Fruit fly (Drosophila melanogaster) whole organism, prepupa: ENCODE measurements around the gene Obp84a.

ENCODE experiments used
- Blimp-1 ChIP-seq: fragments of 200-800 bp; sonication (Bioruptor generic); optimal IDR thresholded peaks from 3 replicates; lab custom pipeline; 2017; ENCODE audit warnings: missing biosample characterization, missing genetic modification characterization, mild to moderate bottlenecking, moderate library complexity, missing genetic modification reagents
- CG10631 ChIP-seq: fragments of 200-800 bp; sonication (Bioruptor generic); optimal IDR thresholded peaks from 2 replicates; lab custom pipeline; 2016; ENCODE audit warnings: missing biosample characterization, missing genetic modification characterization
- CG10669 ChIP-seq: fragments of 200-800 bp; sonication (Bioruptor generic); optimal IDR thresholded peaks from 3 replicates; lab custom pipeline; 2018; ENCODE audit warnings: missing biosample characterization, mild to moderate bottlenecking, missing genetic modification characterization, moderate library complexity
- CG11294 ChIP-seq: fragments of 200-800 bp; sonication (Bioruptor generic); IDR thresholded peaks from 2 replicates; pipeline ENCODE4 v1.3.6; 2022; ENCODE audit warnings: missing biosample characterization, missing genetic modification characterization
- CG11762 ChIP-seq: fragments of 200-800 bp; sonication (Bioruptor generic); optimal IDR thresholded peaks from 3 replicates; lab custom pipeline; 2016; ENCODE audit warnings: missing biosample characterization, missing genetic modification characterization; ENCODE audit not compliant: insufficient read depth
- CG11902 ChIP-seq: fragments of 200-800 bp; sonication (Bioruptor generic); optimal IDR thresholded peaks from 3 replicates; lab custom pipeline; 2016; ENCODE audit warnings: missing biosample characterization, missing genetic modification characterization
- CG15336 ChIP-seq: fragments of 200-800 bp; sonication (Bioruptor generic); IDR thresholded peaks from 2 replicates; pipeline ENCODE4 v1.3.6; 2022; ENCODE audit warnings: missing biosample characterization, missing genetic modification characterization
- CG3032 ChIP-seq: fragments of 200-800 bp; optimal IDR thresholded peaks from 2 replicates; lab custom pipeline; 2019; ENCODE audit warnings: missing biosample characterization, mild to moderate bottlenecking, missing genetic modification characterization, moderate library complexity
- CG34406 ChIP-seq: fragments of 200-800 bp; sonication (Bioruptor generic); optimal IDR thresholded peaks from 3 replicates; lab custom pipeline; 2016; ENCODE audit warnings: missing biosample characterization, missing genetic modification characterization
- CG4318 ChIP-seq: fragments of 200-800 bp; sonication (Bioruptor generic); optimal IDR thresholded peaks from 3 replicates; lab custom pipeline; 2017; ENCODE audit warnings: missing biosample characterization, mild to moderate bottlenecking, missing genetic modification characterization
- CG6163 ChIP-seq: fragments of 200-800 bp; sonication (Bioruptor generic); IDR thresholded peaks from 3 replicates; pipeline ENCODE4 v1.3.6; 2022; ENCODE audit warnings: missing biosample characterization, missing genetic modification characterization
- CG6276 ChIP-seq: fragments of 200-800 bp; sonication (Bioruptor generic); optimal IDR thresholded peaks from 2 replicates; lab custom pipeline; 2017; ENCODE audit warnings: missing biosample characterization, mild to moderate bottlenecking, missing genetic modification characterization
- CG6808 ChIP-seq: fragments of 200-800 bp; sonication (Bioruptor generic); optimal IDR thresholded peaks from 3 replicates; lab custom pipeline; 2017; ENCODE audit warnings: missing biosample characterization, missing genetic modification characterization, mild to moderate bottlenecking, moderate library complexity, missing genetic modification reagents
- CG6854 ChIP-seq: fragments of 200-800 bp; sonication (Bioruptor generic); optimal IDR thresholded peaks from 2 replicates; lab custom pipeline; 2017; ENCODE audit warnings: missing biosample characterization, mild to moderate bottlenecking, missing genetic modification characterization
- CG8119 ChIP-seq: fragments of 200-800 bp; sonication (Bioruptor generic); IDR thresholded peaks from 3 replicates; pipeline ENCODE4 v1.3.6; 2022; ENCODE audit warnings: missing biosample characterization, missing genetic modification characterization
- CG8319 ChIP-seq: fragments of 200-800 bp; sonication (Bioruptor generic); optimal IDR thresholded peaks from 3 replicates; lab custom pipeline; 2016; ENCODE audit warnings: missing biosample characterization, missing genetic modification characterization
- CG8632 ChIP-seq: fragments of 200-800 bp; sonication (Bioruptor generic); optimal IDR thresholded peaks from 3 replicates; lab custom pipeline; 2016; ENCODE audit warnings: missing biosample characterization, missing genetic modification characterization
- CG9139 ChIP-seq: fragments of 200-800 bp; sonication (Bioruptor generic); optimal IDR thresholded peaks from 3 replicates; lab custom pipeline; 2017; ENCODE audit warnings: missing biosample characterization, mild to moderate bottlenecking, missing genetic modification characterization
- Eip78C ChIP-seq: fragments of 200-800 bp; sonication (Bioruptor generic); peaks from one replicate; lab custom pipeline; 2016; ENCODE audit warnings: missing biosample characterization, missing genetic modification characterization
- Gug ChIP-seq: fragments of 200-800 bp; sonication (Bioruptor generic); IDR thresholded peaks from 2 replicates; pipeline ENCODE4 v1.3.6; 2022; ENCODE audit warnings: missing biosample characterization, missing genetic modification characterization
- Hr38 ChIP-seq: sonication (Bioruptor generic); optimal IDR thresholded peaks from 2 replicates; lab custom pipeline; 2016; ENCODE audit warnings: missing biosample characterization, missing genetic modification characterization
- Hr39 ChIP-seq: fragments of 200-800 bp; sonication (Bioruptor generic); optimal IDR thresholded peaks from 2 replicates; lab custom pipeline; 2016; ENCODE audit warnings: missing biosample characterization, missing genetic modification characterization
- Lpt ChIP-seq: fragments of 200-800 bp; sonication (Bioruptor generic); optimal IDR thresholded peaks from 3 replicates; lab custom pipeline; 2016; ENCODE audit warnings: missing biosample characterization, missing genetic modification characterization
- Met ChIP-seq: fragments of 200-800 bp; sonication (Bioruptor generic); optimal IDR thresholded peaks from 3 replicates; lab custom pipeline; 2016; ENCODE audit warnings: missing biosample characterization, missing genetic modification characterization
- OdsH ChIP-seq: fragments of 200-800 bp; sonication (Bioruptor generic); optimal IDR thresholded peaks from 3 replicates; lab custom pipeline; 2016; ENCODE audit warnings: missing biosample characterization, missing genetic modification characterization
- Sox102F ChIP-seq: fragments of 200-800 bp; sonication (Bioruptor generic); optimal IDR thresholded peaks from 2 replicates; lab custom pipeline; 2016; ENCODE audit warnings: missing biosample characterization, mild to moderate bottlenecking, missing genetic modification characterization
- Sox14 ChIP-seq: fragments of 200-800 bp; sonication (Bioruptor generic); optimal IDR thresholded peaks from 3 replicates; lab custom pipeline; 2016; ENCODE audit warnings: missing biosample characterization, missing genetic modification characterization
- Sox15 ChIP-seq: fragments of 200-800 bp; sonication (Bioruptor generic); optimal IDR thresholded peaks from 3 replicates; lab custom pipeline; 2016; ENCODE audit warnings: missing biosample characterization, missing genetic modification characterization
- achi ChIP-seq: fragments of 200-800 bp; sonication (Bioruptor generic); optimal IDR thresholded peaks from 3 replicates; lab custom pipeline; 2016; ENCODE audit warnings: missing biosample characterization, missing genetic modification characterization
- acj6 ChIP-seq: fragments of 200-800 bp; sonication (Bioruptor generic); optimal IDR thresholded peaks from 3 replicates; lab custom pipeline; 2016; ENCODE audit warnings: missing biosample characterization, missing genetic modification characterization
- cyc ChIP-seq: fragments of 200-800 bp; sonication (Bioruptor generic); optimal IDR thresholded peaks from 3 replicates; lab custom pipeline; 2016; ENCODE audit warnings: missing biosample characterization, missing genetic modification characterization
- eg ChIP-seq: fragments of 200-800 bp; sonication (Bioruptor generic); IDR thresholded peaks from 3 replicates; pipeline ENCODE4 v1.3.6; 2022; ENCODE audit warnings: missing biosample characterization, missing genetic modification characterization
- fd59A ChIP-seq: fragments of 200-800 bp; sonication (Bioruptor generic); optimal IDR thresholded peaks from 2 replicates; lab custom pipeline; 2017; ENCODE audit warnings: missing biosample characterization, mild to moderate bottlenecking, missing genetic modification characterization, missing genetic modification reagents
- fd85E ChIP-seq: fragments of 200-800 bp; sonication (Bioruptor generic); optimal IDR thresholded peaks from 3 replicates; lab custom pipeline; 2016; ENCODE audit warnings: missing biosample characterization, missing genetic modification characterization
- net ChIP-seq: fragments of 200-800 bp; sonication (Bioruptor generic); optimal IDR thresholded peaks from 3 replicates; lab custom pipeline; 2016; ENCODE audit warnings: missing biosample characterization, missing genetic modification characterization
- ss ChIP-seq, 2 experiments: fragments of 200-800 bp; sonication (Bioruptor generic); optimal IDR thresholded peaks; 2 replicates in 1 of 2; 3 replicates in 1 of 2; lab custom pipeline; 2017 to 2018; ENCODE audit warnings: mild to moderate bottlenecking in 2 of 2, missing biosample characterization in 2 of 2, missing genetic modification characterization in 2 of 2, moderate library complexity in 1 of 2
- svp ChIP-seq: fragments of 200-800 bp; sonication (Bioruptor generic); peaks from one replicate; lab custom pipeline; 2016; ENCODE audit warnings: missing biosample characterization, missing genetic modification characterization
- topi ChIP-seq: fragments of 200-800 bp; sonication (Bioruptor generic); optimal IDR thresholded peaks from 3 replicates; lab custom pipeline; 2016; ENCODE audit warnings: missing biosample characterization, missing genetic modification characterization
- vri ChIP-seq: fragments of 200-800 bp; sonication (Bioruptor generic); optimal IDR thresholded peaks from 3 replicates; lab custom pipeline; 2016; ENCODE audit warnings: missing biosample characterization, mild to moderate bottlenecking, missing genetic modification characterization

The Obp84a gene

dm6 chr3R:7251857-7252256, at the start of gene Obp84a:
TSS of gene Obp84a (minus strand) at chr3R:7251957.
- TF ChIP-seq Lpt (GFP tag; lab: Kevin White, UChicago) (no peak), vri (GFP tag; lab: Kevin White, UChicago) (no peak), svp (GFP tag; lab: Kevin White, UChicago) (no peak), Met (GFP tag; lab: Kevin White, UChicago) (no peak), fd85E (GFP tag; lab: Kevin White, UChicago) (no peak), topi (GFP tag; lab: Kevin White, UChicago) (no peak), CG11762 (GFP tag; lab: Kevin White, UChicago) (no peak), CG10669 (GFP tag; lab: Kevin White, UChicago) (no peak), fd59A (GFP tag; lab: Kevin White, UChicago) (no peak), Gug (GFP tag; lab: Robert Waterston, UW) (no peak), CG6163 (no peak)

dm6 chr3R:7285662-7286061, 33.9 kb upstream of the Obp84a start, which contains the start of gene RacGAP84C:
TSS of gene RacGAP84C (plus strand) at chr3R:7285962.
- TF ChIP-seq acj6 (no peak), Eip78C (GFP tag; lab: Kevin White, UChicago) (no peak), CG6854 (no peak), CG11902 (GFP tag; lab: Kevin White, UChicago) (no peak), CG11294 (GFP tag; lab: Robert Waterston, UW) (no peak), Sox14 (GFP tag; lab: Kevin White, UChicago) (no peak), Blimp-1 (GFP tag; lab: Kevin White, UChicago) (no peak)

- TF ChIP-seq CG6163 (0 out of 3 replicates have a peak, but pooled peaks have one; percentile 45), fd85E (GFP tag; lab: Kevin White, UChicago) (no peak), Hr38 (GFP tag; lab: Kevin White, UChicago) (no peak), ss (GFP tag; optimal IDR thresholded peaks at IDR 0.05; lab: Kevin White, UChicago) (peak; percentile 5 to 35), svp (GFP tag; lab: Kevin White, UChicago) (peak; percentile 63), CG10631 (no peak), OdsH (GFP tag; lab: Kevin White, UChicago) (no peak), vri (GFP tag; lab: Kevin White, UChicago) (no peak), CG8632 (no peak), net (GFP tag; lab: Kevin White, UChicago) (no peak), Sox102F (GFP tag; lab: Kevin White, UChicago) (peak; percentile 11), CG10669 (GFP tag; lab: Kevin White, UChicago) (no peak), cyc (GFP tag; lab: Kevin White, UChicago) (no peak), topi (GFP tag; lab: Kevin White, UChicago) (no peak), CG6276 (no peak), CG9139 (GFP tag; lab: Kevin White, UChicago) (peak; percentile 11), fd59A (GFP tag; lab: Kevin White, UChicago) (no peak), Sox15 (no peak), CG8119 (GFP tag; lab: Robert Waterston, UW) (no peak), Gug (GFP tag; lab: Robert Waterston, UW) (no peak), CG6808 (GFP tag; lab: Kevin White, UChicago) (peak; percentile 14), eg (GFP tag; lab: Robert Waterston, UW) (peak; percentile 45; the same call in 1 of the 3 replicates), CG3032 (tag; lab: Kevin White, UChicago) (no peak)
Observed at dm6 chr3R:7282244-7282890, 30.6 kb upstream of the Obp84a start.

dm6 chr3R:7276782-7277181, 25.0 kb upstream of the Obp84a start:
- no peak for TF ChIP-seq CG10631
- no peak for TF ChIP-seq Hr38 (GFP tag; lab: Kevin White, UChicago)
- no peak for TF ChIP-seq fd59A (GFP tag; lab: Kevin White, UChicago)
- TF ChIP-seq Hr39 (GFP tag; lab: Kevin White, UChicago): no peak
- TF ChIP-seq Blimp-1 (GFP tag; lab: Kevin White, UChicago): no peak
- TF ChIP-seq CG34406: no peak
- no peak for TF ChIP-seq Sox14 (GFP tag; lab: Kevin White, UChicago)
- TF ChIP-seq Sox102F (GFP tag; lab: Kevin White, UChicago): no peak
- TF ChIP-seq CG15336 (GFP tag; lab: Robert Waterston, UW): no peak
- TF ChIP-seq CG8632: no peak
- no peak for TF ChIP-seq achi (GFP tag; lab: Kevin White, UChicago)
- TF ChIP-seq vri (GFP tag; lab: Kevin White, UChicago): no peak
- no peak for TF ChIP-seq OdsH (GFP tag; lab: Kevin White, UChicago)
- no peak for TF ChIP-seq CG6808 (GFP tag; lab: Kevin White, UChicago)
- TF ChIP-seq CG4318: no peak
- no peak for TF ChIP-seq CG8319 (GFP tag; lab: Kevin White, UChicago)
